Fruit fly (Drosophila melanogaster) whole organism, embryonic: Measurements from ENCODE around the gene spn-B.

Source experiments
- Awh ChIP-seq: fragments of 200-800 bp; sonication (Bioruptor generic); IDR thresholded peaks from 2 replicates; pipeline ENCODE4, ENCODE4 v1.3.6; 2022; ENCODE audit warnings: missing biosample characterization, missing genetic modification characterization
- B-H2 ChIP-seq: fragments of 200-800 bp; sonication (Bioruptor generic); optimal IDR thresholded peaks from 2 replicates; lab custom pipeline; 2018; ENCODE audit warnings: missing biosample characterization, mild to moderate bottlenecking, missing genetic modification characterization
- BEAF-32 ChIP-seq: fragments of 200-800 bp; sonication (Bioruptor generic); optimal IDR thresholded peaks from 3 replicates; lab custom pipeline; 2017; ENCODE audit warnings: missing biosample characterization, missing genetic modification characterization, mild to moderate bottlenecking, moderate library complexity, missing genetic modification reagents
- CG10209 ChIP-seq: fragments of 200-800 bp; sonication (Bioruptor generic); optimal IDR thresholded peaks from 3 replicates; lab custom pipeline; 2017; ENCODE audit warnings: missing biosample characterization, mild to moderate bottlenecking, missing genetic modification characterization, missing genetic modification reagents
- CG11504 ChIP-seq: fragments of 200-800 bp; sonication (Bioruptor generic); optimal IDR thresholded peaks from 3 replicates; lab custom pipeline; 2019; ENCODE audit warnings: missing biosample characterization, mild to moderate bottlenecking, missing genetic modification characterization, moderate library complexity
- CG12155 ChIP-seq: fragments of 200-800 bp; sonication (Bioruptor generic); optimal IDR thresholded peaks from 3 replicates; lab custom pipeline; 2016; ENCODE audit warnings: missing biosample characterization, missing genetic modification characterization
- CG1233 ChIP-seq: fragments of 200-800 bp; sonication (Bioruptor generic); optimal IDR thresholded peaks from 4 replicates; lab custom pipeline; 2018; ENCODE audit warnings: missing biosample characterization, mild to moderate bottlenecking, missing genetic modification characterization
- CG12659 ChIP-seq: fragments of 200-800 bp; sonication (Bioruptor generic); optimal IDR thresholded peaks from 3 replicates; lab custom pipeline; 2017; ENCODE audit warnings: mild to moderate bottlenecking, missing biosample characterization, missing genetic modification reagents, missing genetic modification characterization
- CG13123 ChIP-seq: fragments of 200-800 bp; sonication (Bioruptor generic); optimal IDR thresholded peaks from 2 replicates; lab custom pipeline; 2016; ENCODE audit warnings: missing biosample characterization, missing genetic modification characterization
- CG14441 ChIP-seq: fragments of 200-800 bp; sonication (Bioruptor generic); IDR thresholded peaks from 2 replicates; pipeline ENCODE4 v1.3.6; 2022; ENCODE audit warnings: missing biosample characterization, missing genetic modification characterization
- CG15696 ChIP-seq: fragments of 200-800 bp; sonication (Bioruptor generic); optimal IDR thresholded peaks from 2 replicates; lab custom pipeline; 2019; ENCODE audit warnings: missing biosample characterization, mild to moderate bottlenecking, missing genetic modification characterization, moderate library complexity
- CG17385 ChIP-seq: fragments of 200-800 bp; sonication (Bioruptor generic); optimal IDR thresholded peaks from 3 replicates; lab custom pipeline; 2018; ENCODE audit warnings: missing biosample characterization, mild to moderate bottlenecking, missing genetic modification characterization
- CG17912 ChIP-seq: fragments of 200-800 bp; sonication (Bioruptor generic); optimal IDR thresholded peaks from 2 replicates; lab custom pipeline; 2018; ENCODE audit warnings: missing biosample characterization, mild to moderate bottlenecking, missing genetic modification characterization
- CG18619 ChIP-seq: fragments of 200-800 bp; sonication (Bioruptor generic); optimal IDR thresholded peaks from 3 replicates; lab custom pipeline; 2017; ENCODE audit warnings: missing biosample characterization, mild to moderate bottlenecking, missing genetic modification characterization
- CG2199 ChIP-seq: fragments of 200-800 bp; sonication (Bioruptor generic); IDR thresholded peaks from 3 replicates; pipeline ENCODE4 v1.3.6; 2022; ENCODE audit warnings: missing biosample characterization, missing genetic modification characterization
- CG31365 ChIP-seq: fragments of 200-800 bp; sonication (Bioruptor generic); optimal IDR thresholded peaks from 2 replicates; lab custom pipeline; 2018; ENCODE audit warnings: missing biosample characterization, mild to moderate bottlenecking, missing genetic modification characterization
- CG33213 ChIP-seq: fragments of 200-800 bp; sonication (Bioruptor generic); optimal IDR thresholded peaks from 3 replicates; lab custom pipeline; 2016; ENCODE audit warnings: missing biosample characterization, missing genetic modification characterization
- CG3407 ChIP-seq: fragments of 200-800 bp; sonication (Bioruptor generic); optimal IDR thresholded peaks from 2 replicates; lab custom pipeline; 2018; ENCODE audit warnings: missing biosample characterization, mild to moderate bottlenecking, missing genetic modification characterization
- CG7556 ChIP-seq: fragments of 200-800 bp; sonication (Bioruptor generic); optimal IDR thresholded peaks from 2 replicates; lab custom pipeline; 2017; ENCODE audit warnings: missing biosample characterization, mild to moderate bottlenecking, missing genetic modification characterization
- CG7839 ChIP-seq: fragments of 200-800 bp; sonication (Bioruptor generic); optimal IDR thresholded peaks from 3 replicates; lab custom pipeline; 2018; ENCODE audit warnings: missing biosample characterization, mild to moderate bottlenecking, missing genetic modification characterization, moderate library complexity
- CG8290 ChIP-seq, 3 experiments: fragments of 200-800 bp; sonication (Bioruptor generic); optimal IDR thresholded peaks; 2 replicates each; lab custom pipeline; 2016 to 2019; ENCODE audit warnings: missing biosample characterization in 3 of 3, missing genetic modification characterization in 3 of 3, mild to moderate bottlenecking in 2 of 3, moderate library complexity in 1 of 3
- CG9797 ChIP-seq: fragments of 200-800 bp; sonication (Bioruptor generic); optimal IDR thresholded peaks from 3 replicates; lab custom pipeline; 2018; ENCODE audit warnings: missing biosample characterization, mild to moderate bottlenecking, missing genetic modification characterization
- CG9817 ChIP-seq: fragments of 200-800 bp; sonication (Bioruptor generic); optimal IDR thresholded peaks from 2 replicates; lab custom pipeline; 2018; ENCODE audit warnings: missing biosample characterization, mild to moderate bottlenecking, missing genetic modification characterization, moderate library complexity
- CoRest ChIP-seq: fragments of 200-800 bp; sonication (Bioruptor generic); optimal IDR thresholded peaks from 3 replicates; lab custom pipeline; 2018; ENCODE audit warnings: missing biosample characterization, mild to moderate bottlenecking, missing genetic modification characterization, moderate library complexity
- Dbx ChIP-seq: fragments of 200-800 bp; sonication (Bioruptor generic); IDR thresholded peaks from 3 replicates; pipeline ENCODE4 v1.3.6; 2022; ENCODE audit warnings: missing biosample characterization, missing genetic modification characterization
- Drgx ChIP-seq: fragments of 200-800 bp; sonication (Bioruptor generic); IDR thresholded peaks from 2 replicates; pipeline ENCODE4 v1.3.6; 2022; ENCODE audit warnings: missing biosample characterization, missing genetic modification characterization
- H15 ChIP-seq: fragments of 200-800 bp; sonication (Bioruptor generic); IDR thresholded peaks from 3 replicates; pipeline ENCODE4 v1.3.6; 2022; ENCODE audit warnings: missing biosample characterization, missing genetic modification characterization
- Hr51 ChIP-seq, 2 experiments: fragments of 200-800 bp; sonication (Bioruptor generic); optimal IDR thresholded peaks; 2 replicates in 1 of 2; 3 replicates in 1 of 2; lab custom pipeline; 2016 to 2018; ENCODE audit warnings: missing biosample characterization in 2 of 2, missing genetic modification characterization in 2 of 2, mild to moderate bottlenecking in 1 of 2, moderate library complexity in 1 of 2
- MTF-1 ChIP-seq: fragments of 200-800 bp; sonication (Bioruptor generic); optimal IDR thresholded peaks from 2 replicates; lab custom pipeline; 2018; ENCODE audit warnings: missing biosample characterization, mild to moderate bottlenecking, missing genetic modification characterization, borderline replicate concordance
- PHDP ChIP-seq: fragments of 200-800 bp; sonication (Bioruptor generic); optimal IDR thresholded peaks from 3 replicates; lab custom pipeline; 2018; ENCODE audit warnings: missing biosample characterization, mild to moderate bottlenecking, missing genetic modification characterization, moderate library complexity
- Pdp1 ChIP-seq, 2 experiments: fragments of 200-800 bp; sonication (Bioruptor generic); optimal IDR thresholded peaks; 3 replicates each; lab custom pipeline; 2016; ENCODE audit warnings: missing biosample characterization in 2 of 2, missing genetic modification characterization in 2 of 2, mild to moderate bottlenecking in 1 of 2, moderate library complexity in 1 of 2
- Sox100B ChIP-seq: fragments of 200-800 bp; sonication (Bioruptor generic); optimal IDR thresholded peaks from 3 replicates; lab custom pipeline; 2018; ENCODE audit warnings: missing biosample characterization, mild to moderate bottlenecking, missing genetic modification characterization
- Tbp ChIP-seq: fragments of >200 bp; optimal IDR thresholded peaks from 2 replicates; lab custom pipeline; 2018; ENCODE audit warnings: missing biosample characterization, missing genetic modification characterization
- Xbp1 ChIP-seq: fragments of 200-800 bp; sonication (Bioruptor generic); optimal IDR thresholded peaks from 3 replicates; lab custom pipeline; 2016; ENCODE audit warnings: missing biosample characterization, mild to moderate bottlenecking, missing genetic modification characterization
- YL-1 ChIP-seq: fragments of 200-800 bp; sonication (Bioruptor generic); optimal IDR thresholded peaks from 3 replicates; lab custom pipeline; 2017; ENCODE audit warnings: missing biosample characterization, mild to moderate bottlenecking, missing genetic modification characterization
- bsh ChIP-seq, 2 experiments: fragments of 200-800 bp; sonication (Bioruptor generic); optimal IDR thresholded peaks; 2 replicates each; lab custom pipeline; 2017 to 2018; ENCODE audit warnings: mild to moderate bottlenecking in 2 of 2, missing biosample characterization in 2 of 2, missing genetic modification characterization in 2 of 2, moderate library complexity in 1 of 2
- chinmo ChIP-seq: fragments of 200-800 bp; sonication (Bioruptor generic); IDR thresholded peaks from 4 replicates; pipeline ENCODE4 v1.3.6; 2022; ENCODE audit warnings: missing biosample characterization, missing genetic modification characterization; ENCODE audit not compliant: partially characterized antibody
- cwo ChIP-seq: fragments of 200-800 bp; sonication (Bioruptor generic); optimal IDR thresholded peaks from 3 replicates; lab custom pipeline; 2017; ENCODE audit warnings: missing biosample characterization, missing genetic modification characterization, mild to moderate bottlenecking, moderate library complexity, missing genetic modification reagents
- lab ChIP-seq: fragments of 200-800 bp; sonication (Bioruptor generic); optimal IDR thresholded peaks from 3 replicates; lab custom pipeline; 2017; ENCODE audit warnings: missing biosample characterization, missing genetic modification characterization, mild to moderate bottlenecking, moderate library complexity, missing genetic modification reagents
- nerfin-2 ChIP-seq: fragments of 200-800 bp; sonication (Bioruptor generic); IDR thresholded peaks from 2 replicates; pipeline ENCODE4 v1.3.6; 2022; ENCODE audit warnings: missing biosample characterization, missing genetic modification characterization; ENCODE audit not compliant: partially characterized antibody
- odd ChIP-seq: fragments of 200-800 bp; sonication (Bioruptor generic); optimal IDR thresholded peaks from 2 replicates; lab custom pipeline; 2017; ENCODE audit warnings: missing biosample characterization, mild to moderate bottlenecking, missing genetic modification characterization
- sima ChIP-seq: fragments of 200-800 bp; sonication (Bioruptor generic); optimal IDR thresholded peaks from 2 replicates; lab custom pipeline; 2016; ENCODE audit warnings: missing biosample characterization, missing genetic modification characterization
- slbo ChIP-seq: fragments of 200-800 bp; sonication (Bioruptor generic); IDR thresholded peaks from 2 replicates; pipeline ENCODE4 v1.3.6; 2022; ENCODE audit warnings: missing biosample characterization, missing genetic modification characterization
- sug ChIP-seq: fragments of 200-800 bp; optimal IDR thresholded peaks from 2 replicates; lab custom pipeline; 2019; ENCODE audit warnings: missing biosample characterization, mild to moderate bottlenecking, missing genetic modification characterization, moderate library complexity
- tin ChIP-seq: fragments of 200-800 bp; sonication (Bioruptor generic); optimal IDR thresholded peaks from 3 replicates; lab custom pipeline; 2016; ENCODE audit warnings: missing biosample characterization, missing genetic modification characterization
- vvl ChIP-seq: fragments of 200-800 bp; sonication (Bioruptor generic); IDR thresholded peaks from 2 replicates; pipeline ENCODE4 v1.3.6; 2022; ENCODE audit warnings: missing biosample characterization, missing genetic modification characterization

spn-B gene

dm6 chr3R:14289958-14290835 is 37.7 kb upstream of the spn-B start (continued):
- peak; percentile 48 for TF ChIP-seq lab (GFP tag; lab: Kevin White, UChicago)
- no peak for TF ChIP-seq CG17912
- peak; percentile 30 for TF ChIP-seq CoRest (tag; lab: Kevin White, UChicago)
- TF ChIP-seq B-H2 (GFP tag; lab: Kevin White, UChicago), result no peak
- TF ChIP-seq CG12155 (GFP tag; lab: Kevin White, UChicago), result no peak
- TF ChIP-seq Hr51 (GFP tag; optimal IDR thresholded peaks at IDR 0.05; lab: Kevin White, UChicago), result peak in 1 of 2 experiments; percentile 59
- TF ChIP-seq Sox100B, result peak; percentile 24
- TF ChIP-seq CG1233, result peak; percentile 20
- TF ChIP-seq Dbx (GFP tag; lab: Robert Waterston, UW), result 0 out of 3 replicates have a peak, but pooled peaks have one; percentile 15
- TF ChIP-seq CG9797, result no peak
- TF ChIP-seq BEAF-32, result no peak
- TF ChIP-seq MTF-1 (GFP tag; lab: Kevin White, UChicago), result no peak
- no peak for TF ChIP-seq CG2199 (GFP tag; lab: Robert Waterston, UW)
- TF ChIP-seq PHDP (tag; lab: Kevin White, UChicago), result peak; percentile 7
- no peak for TF ChIP-seq CG13123 (GFP tag; lab: Kevin White, UChicago)
- peak; percentile 8 for TF ChIP-seq tin
- no peak for TF ChIP-seq H15 (GFP tag; lab: Robert Waterston, UW)
- TF ChIP-seq CG14441 (GFP tag; lab: Robert Waterston, UW), result 0 out of 2 replicates have a peak, but pooled peaks have one; percentile 19
- peak; percentile 28 for TF ChIP-seq CG7556 (GFP tag; lab: Kevin White, UChicago)
- TF ChIP-seq Tbp (GFP tag; lab: Kevin White, UChicago), result no peak
- peak; percentile 25; the same call in 1 of the 2 replicates for TF ChIP-seq Drgx (GFP tag; lab: Robert Waterston, UW)
- TF ChIP-seq CG15696 (tag; lab: Kevin White, UChicago), result no peak
- TF ChIP-seq odd (GFP tag; lab: Kevin White, UChicago), result peak; percentile 4
- TF ChIP-seq CG11504, result peak; percentile 61
- no peak for TF ChIP-seq Awh (GFP tag; lab: Robert Waterston, UW)
- TF ChIP-seq vvl (GFP tag; lab: Robert Waterston, UW), result 0 out of 2 replicates have a peak, but pooled peaks have one; percentile 23
- peak; percentile 41 for TF ChIP-seq CG7839 (tag; lab: Kevin White, UChicago)
- no peak for TF ChIP-seq sima
- no peak for TF ChIP-seq CG31365
- TF ChIP-seq cwo, result peak; percentile 28
- TF ChIP-seq CG8290 (GFP tag; optimal IDR thresholded peaks at IDR 0.05; lab: Kevin White, UChicago), result no peak
- TF ChIP-seq CG8290 (tag; optimal IDR thresholded peaks at IDR 0.05; lab: Kevin White, UChicago), result peak in 1 of 2 experiments; percentile 15
- no peak for TF ChIP-seq CG33213 (GFP tag; lab: Kevin White, UChicago)
- peak; percentile 11 for TF ChIP-seq CG18619 (GFP tag; lab: Kevin White, UChicago)
- peak; percentile 29; the same call in 1 of the 2 replicates for TF ChIP-seq slbo
- no peak for TF ChIP-seq nerfin-2 (GFP tag; lab: Robert Waterston, UW)
- TF ChIP-seq CG3407 (GFP tag; lab: Kevin White, UChicago), result no peak
- peak; percentile 19 for TF ChIP-seq CG10209 (GFP tag; lab: Kevin White, UChicago)
- peak; percentile 48 for TF ChIP-seq CG12659 (GFP tag; lab: Kevin White, UChicago)
- peak in 1 of 2 experiments; percentile 6 for TF ChIP-seq bsh (GFP tag; optimal IDR thresholded peaks at IDR 0.05; lab: Kevin White, UChicago)
- TF ChIP-seq sug (tag; lab: Kevin White, UChicago), result peak; percentile 10
- TF ChIP-seq chinmo (GFP tag; lab: Robert Waterston, UW), result 0 out of 4 replicates have a peak, but pooled peaks have one; percentile 26
- TF ChIP-seq Xbp1 (GFP tag; lab: Kevin White, UChicago), result peak; percentile 24
- peak; percentile 19 for TF ChIP-seq CG9817 (tag; lab: Kevin White, UChicago)
- peak in 1 of 2 experiments; percentile 43 for TF ChIP-seq Pdp1 (GFP tag; optimal IDR thresholded peaks at IDR 0.05; lab: Kevin White, UChicago)
- TF ChIP-seq YL-1 (GFP tag; lab: Kevin White, UChicago), result no peak
- peak; percentile 1 for TF ChIP-seq CG17385
